Worm (Caenorhabditis elegans): ENCODE measurements around the gene cup-4.
A peak's percentile ranks its signal among the peaks of the same experiment; 100 is the strongest.

The cup-4 gene

ce11 chrIII:7866189-7866588 is at the start of gene cup-4:
cup-4 (plus strand) TSS chrIII:7866489.
- TF ChIP-seq pax-3 (tag; optimal IDR thresholded peaks at IDR 0.05) (no peak), snu-23 (GFP tag; optimal IDR thresholded peaks at IDR 0.05) (no peak), ets-5 (GFP tag; IDR thresholded peaks at IDR 0.05) (no peak), unc-30 (tag; optimal IDR thresholded peaks at IDR 0.05) (no peak)

- TF ChIP-seq tlp-1 (tag; optimal IDR thresholded peaks at IDR 0.05) (no peak), elt-3 (tag; optimal IDR thresholded peaks at IDR 0.05) (no peak), lir-3 (tag; optimal IDR thresholded peaks at IDR 0.05; ENCODE audit: poor library complexity) (no peak), F16B12.6 (tag; optimal IDR thresholded peaks at IDR 0.05) (no peak), snpc-4 (tag; optimal IDR thresholded peaks at IDR 0.05) (no peak), lin-13 (GFP tag; optimal IDR thresholded peaks at IDR 0.05) (no peak), mef-2 (tag; optimal IDR thresholded peaks at IDR 0.05) (no peak), hpl-2 (GFP tag; optimal IDR thresholded peaks at IDR 0.05) (no peak), nhr-84 (tag; optimal IDR thresholded peaks at IDR 0.05) (no peak), xbp-1 (tag; optimal IDR thresholded peaks at IDR 0.05) (no peak), aha-1 (tag; optimal IDR thresholded peaks at IDR 0.05) (no peak), pqm-1 (tag; optimal IDR thresholded peaks at IDR 0.05) (no peak), unc-130 (tag; optimal IDR thresholded peaks at IDR 0.05) (no peak), nhr-28 (tag; optimal IDR thresholded peaks at IDR 0.05) (no peak)
Measured at ce11 chrIII:7818965-7819364, 47.3 kb upstream of the cup-4 start.

ce11 chrIII:7819866-7820265 is 46.4 kb upstream of the cup-4 start:
- TF ChIP-seq alr-1 (tag; optimal IDR thresholded peaks at IDR 0.05; ENCODE audit: borderline replicate concordance) (no peak), lsy-2 (tag; optimal IDR thresholded peaks at IDR 0.05) (peak; percentile 25 to 59), lin-14 (GFP tag; optimal IDR thresholded peaks at IDR 0.05) (peak; percentile 23), nhr-85 (tag) (peak; percentile 74), unc-86 (tag; optimal IDR thresholded peaks at IDR 0.05) (peak; percentile 38), hpl-2 (GFP tag; optimal IDR thresholded peaks at IDR 0.05) (no peak), ztf-11 (tag; optimal IDR thresholded peaks at IDR 0.05) (no peak), rnt-1 (tag; optimal IDR thresholded peaks at IDR 0.05) (peak; percentile 7), snpc-4 (tag; optimal IDR thresholded peaks at IDR 0.05) (no peak), dsc-1 (tag; optimal IDR thresholded peaks at IDR 0.05) (no peak)

- no peak for TF ChIP-seq lir-3 (tag; optimal IDR thresholded peaks at IDR 0.05; ENCODE audit: poor library complexity)
- no peak for TF ChIP-seq hlh-4 (tag; optimal IDR thresholded peaks at IDR 0.05)
- no peak for TF ChIP-seq mdl-1 (tag; optimal IDR thresholded peaks at IDR 0.05)
- no peak for TF ChIP-seq ces-1 (GFP tag; optimal IDR thresholded peaks at IDR 0.05)
- no peak for TF ChIP-seq fkh-8 (tag; optimal IDR thresholded peaks at IDR 0.05)
- no peak for TF ChIP-seq tlp-1 (tag; optimal IDR thresholded peaks at IDR 0.05)
- TF ChIP-seq lin-13 (GFP tag; optimal IDR thresholded peaks at IDR 0.05), result no peak
- no peak for TF ChIP-seq dpl-1 (GFP tag; optimal IDR thresholded peaks at IDR 0.05)
Measured at ce11 chrIII:7823285-7823684, 43.0 kb upstream of the cup-4 start.

ce11 chrIII:7824041-7824440 is 42.2 kb upstream of the cup-4 start:
- TF ChIP-seq ceh-63 (GFP tag; optimal IDR thresholded peaks at IDR 0.05), result no peak
- TF ChIP-seq efl-1 (optimal IDR thresholded peaks at IDR 0.05), result no peak
- peak in 1 of 2 experiments; percentile 21 for TF ChIP-seq efl-1 (GFP tag; optimal IDR thresholded peaks at IDR 0.05 in 1 of 2)
- peak; percentile 22 for TF ChIP-seq unc-86 (tag; optimal IDR thresholded peaks at IDR 0.05)
- no peak for TF ChIP-seq lin-14 (GFP tag; optimal IDR thresholded peaks at IDR 0.05)
- TF ChIP-seq fkh-8 (tag; optimal IDR thresholded peaks at IDR 0.05), result no peak
- TF ChIP-seq dpl-1 (GFP tag; optimal IDR thresholded peaks at IDR 0.05), result no peak
- no peak for TF ChIP-seq unc-30 (tag; optimal IDR thresholded peaks at IDR 0.05)
- TF ChIP-seq ces-1 (GFP tag; optimal IDR thresholded peaks at IDR 0.05), result no peak
- no peak for TF ChIP-seq ceh-82 (tag; optimal IDR thresholded peaks at IDR 0.05)
- TF ChIP-seq ztf-4 (tag; optimal IDR thresholded peaks at IDR 0.05), result no peak

All from whole organism, L1 larva.